Worm (Caenorhabditis elegans) whole organism, young adult: ENCODE measurements around the gene Y54G11A.3.

Source experiments
- B0261.1 ChIP-seq: sonication (generic microtip); optimal IDR thresholded peaks from 2 replicates; lab custom pipeline; 2016; ENCODE audit warnings: mild to moderate bottlenecking, missing genetic modification characterization, moderate library complexity, missing compliant biosample characterization
- C06A6.2 ChIP-seq: fragments of 200-800 bp; sonication (Bioruptor generic); conservative IDR thresholded peaks from 2 replicates; pipeline ENCODE4 v1.3.6; 2022; ENCODE audit warnings: missing genetic modification characterization, missing compliant biosample characterization
- F37B4.10 ChIP-seq: fragments of 200-800 bp; sonication (Bioruptor generic); IDR thresholded peaks from 2 replicates; pipeline ENCODE4 v1.3.6; 2022; ENCODE audit warnings: missing genetic modification characterization, missing compliant biosample characterization
- F57C9.4 ChIP-seq: sonication (generic microtip); optimal IDR thresholded peaks from 2 replicates; lab custom pipeline; 2017; ENCODE audit warnings: mild to moderate bottlenecking, missing genetic modification characterization, missing compliant biosample characterization
- Y53G8AR.9 ChIP-seq: fragments of 200-800 bp; sonication (Bioruptor generic); conservative IDR thresholded peaks from 2 replicates; pipeline ENCODE4 v1.3.6; 2022; ENCODE audit warnings: missing genetic modification reagents, missing genetic modification characterization, missing compliant biosample characterization
- Y67H2A.10 ChIP-seq: fragments of 200-800 bp; sonication (Bioruptor generic); conservative IDR thresholded peaks from 2 replicates; pipeline ENCODE4 v1.3.6; 2022; ENCODE audit warnings: missing genetic modification reagents, missing genetic modification characterization, missing compliant biosample characterization
- akir-1 ChIP-seq: fragments of 200-800 bp; sonication (Bioruptor generic); optimal IDR thresholded peaks from 2 replicates; lab custom pipeline; 2018; ENCODE audit warnings: mild to moderate bottlenecking, missing genetic modification characterization, moderate library complexity, missing compliant biosample characterization
- ama-1 ChIP-seq, 3 experiments: fragments of 150-350 bp in 1 of 3; sonication (generic microtip) in 2 of 3; optimal IDR thresholded peaks; 2 replicates each; lab custom pipeline; 2014 to 2018; ENCODE audit warnings: missing biosample characterization in 2 of 3, missing genetic modification characterization in 2 of 3, missing genetic modification reagents in 2 of 3
- attf-3 ChIP-seq: fragments of 200-800 bp; sonication (Bioruptor generic); conservative IDR thresholded peaks from 2 replicates; pipeline ENCODE4 v1.3.6; 2022; ENCODE audit warnings: missing genetic modification reagents, missing genetic modification characterization, missing compliant biosample characterization
- ccch-3 ChIP-seq: fragments of 200-800 bp; sonication (Bioruptor generic); optimal IDR thresholded peaks from 2 replicates; lab custom pipeline; 2018; ENCODE audit warnings: mild to moderate bottlenecking, missing genetic modification characterization, missing compliant biosample characterization
- cebp-1 ChIP-seq, 2 experiments: fragments of 200-800 bp in 1 of 2; sonication (Bioruptor generic) in 1 of 2; sonication (generic microtip) in 1 of 2; IDR thresholded peaks in 1 of 2; optimal IDR thresholded peaks in 1 of 2; 2 replicates each; pipeline versions ENCODE4 v1.3.6 to Lab custom; 2017 to 2022; ENCODE audit warnings: missing compliant biosample characterization in 2 of 2, missing genetic modification characterization in 2 of 2, mild to moderate bottlenecking in 1 of 2, missing genetic modification reagents in 1 of 2, moderate library complexity in 1 of 2
- cebp-2 ChIP-seq: fragments of 200-800 bp; sonication (Bioruptor generic); IDR thresholded peaks from 2 replicates; pipeline ENCODE4 v1.3.6; 2022; ENCODE audit warnings: missing genetic modification characterization, missing compliant biosample characterization
- ceh-100 ChIP-seq: fragments of 200-800 bp; sonication (Bioruptor generic); IDR thresholded peaks from 2 replicates; pipeline ENCODE4 v1.3.6; 2022; ENCODE audit warnings: missing genetic modification reagents, missing genetic modification characterization, missing compliant biosample characterization
- ceh-40 ChIP-seq: fragments of 200-800 bp; sonication (Bioruptor generic); IDR thresholded peaks from 2 replicates; pipeline ENCODE4 v1.3.6; 2022; ENCODE audit warnings: missing genetic modification characterization, missing compliant biosample characterization
- chd-7 ChIP-seq: sonication (generic microtip); optimal IDR thresholded peaks from 2 replicates; lab custom pipeline; 2016; ENCODE audit warnings: mild to moderate bottlenecking, missing genetic modification characterization, moderate library complexity, missing compliant biosample characterization
- die-1 ChIP-seq: sonication (generic microtip); optimal IDR thresholded peaks from 2 replicates; lab custom pipeline; 2016; ENCODE audit warnings: missing genotype, mild to moderate bottlenecking, missing genetic modification characterization, missing compliant biosample characterization
- egl-18 ChIP-seq: fragments of 200-800 bp; sonication (Bioruptor generic); IDR thresholded peaks from 2 replicates; pipeline ENCODE4 v1.3.6; 2022; ENCODE audit warnings: missing genetic modification reagents, missing genetic modification characterization, missing compliant biosample characterization
- egrh-3 ChIP-seq: fragments of 200-800 bp; sonication (Bioruptor generic); IDR thresholded peaks from 2 replicates; pipeline ENCODE4 v1.3.6; 2022; ENCODE audit warnings: missing genetic modification reagents, missing genetic modification characterization, missing compliant biosample characterization
- ets-4 ChIP-seq: fragments of 200-800 bp; sonication (Bioruptor generic); optimal IDR thresholded peaks from 2 replicates; lab custom pipeline; 2018; ENCODE audit warnings: mild to moderate bottlenecking, missing genetic modification characterization, missing compliant biosample characterization
- hlh-12 ChIP-seq: sonication (generic microtip); optimal IDR thresholded peaks from 2 replicates; lab custom pipeline; 2016; ENCODE audit warnings: missing genetic modification characterization, missing compliant biosample characterization
- hmg-1.2 ChIP-seq: fragments of 200-800 bp; sonication (Bioruptor generic); IDR thresholded peaks from 2 replicates; pipeline ENCODE4 v1.3.6; 2022; ENCODE audit warnings: missing genetic modification reagents, missing genetic modification characterization, missing compliant biosample characterization
- hmg-20 ChIP-seq: fragments of 200-800 bp; sonication (Bioruptor generic); IDR thresholded peaks from 2 replicates; pipeline ENCODE4 v1.3.6; 2022; ENCODE audit warnings: missing genetic modification reagents, missing genetic modification characterization, missing compliant biosample characterization
- hsf-1 ChIP-seq: fragments of 200-800 bp; sonication (Bioruptor generic); IDR thresholded peaks from 2 replicates; pipeline ENCODE4 v1.3.6; 2022; ENCODE audit warnings: missing genetic modification reagents, missing genetic modification characterization, missing compliant biosample characterization
- lag-1 ChIP-seq: fragments of 200-800 bp; sonication (Bioruptor generic); IDR thresholded peaks from 2 replicates; pipeline ENCODE4 v1.3.6; 2022; ENCODE audit warnings: missing genetic modification reagents, missing genetic modification characterization, missing compliant biosample characterization
- lin-35 ChIP-seq, 3 experiments: fragments of 150-350 bp in 2 of 3; sonication (generic microtip) in 1 of 3; optimal IDR thresholded peaks; 2 replicates each; lab custom pipeline; 2014 to 2018; ENCODE audit warnings: missing biosample characterization in 3 of 3, missing genetic modification characterization in 3 of 3, missing genetic modification reagents in 3 of 3
- lir-1 ChIP-seq: fragments of 200-800 bp; sonication (Bioruptor generic); conservative IDR thresholded peaks from 2 replicates; pipeline ENCODE4 v1.3.6; 2022; ENCODE audit warnings: missing genetic modification reagents, missing genetic modification characterization, missing compliant biosample characterization
- madf-3 ChIP-seq: fragments of 200-800 bp; sonication (Bioruptor generic); IDR thresholded peaks from 2 replicates; pipeline ENCODE4 v1.3.6; 2022; ENCODE audit warnings: missing genetic modification reagents, missing genetic modification characterization, missing compliant biosample characterization
- mcd-1 ChIP-seq: fragments of 200-800 bp; sonication (Bioruptor generic); IDR thresholded peaks from 2 replicates; pipeline ENCODE4 v1.3.6; 2022; ENCODE audit warnings: missing genetic modification reagents, missing genetic modification characterization, missing compliant biosample characterization
- mxl-1 ChIP-seq: sonication (generic microtip); optimal IDR thresholded peaks from 2 replicates; lab custom pipeline; 2016; ENCODE audit warnings: missing genetic modification characterization, missing compliant biosample characterization
- nfya-2 ChIP-seq: fragments of 200-800 bp; sonication (Bioruptor generic); IDR thresholded peaks from 2 replicates; pipeline ENCODE4 v1.3.6; 2022; ENCODE audit warnings: missing genetic modification reagents, missing genetic modification characterization, missing compliant biosample characterization
- nhr-179 ChIP-seq: sonication (generic microtip); optimal IDR thresholded peaks from 2 replicates; lab custom pipeline; 2016; ENCODE audit warnings: mild to moderate bottlenecking, missing genetic modification characterization, missing compliant biosample characterization
- nhr-80 ChIP-seq: sonication (generic microtip); optimal IDR thresholded peaks from 2 replicates; lab custom pipeline; 2016; ENCODE audit warnings: missing genetic modification characterization, missing compliant biosample characterization
- pha-4 ChIP-seq: fragments of 150-350 bp; sonication (generic microtip); optimal IDR thresholded peaks from 2 replicates; lab custom pipeline; 2014; ENCODE audit warnings: missing biosample characterization, missing genetic modification reagents, missing genetic modification characterization
- rec-8 ChIP-seq, 2 experiments: sonication (generic microtip); optimal IDR thresholded peaks; 2 replicates each; lab custom pipeline; 2016; ENCODE audit warnings: mild to moderate bottlenecking in 2 of 2, missing genetic modification characterization in 2 of 2, missing genetic modification reagents in 2 of 2, missing genotype in 2 of 2, missing biosample characterization in 1 of 2, missing compliant biosample characterization in 1 of 2, moderate library complexity in 1 of 2
- rpc-1 ChIP-seq, 2 experiments: fragments of 150-350 bp in 1 of 2; sonication (generic microtip) in 1 of 2; optimal IDR thresholded peaks; 2 replicates each; lab custom pipeline; 2014 to 2018; ENCODE audit warnings: missing biosample characterization in 1 of 2, missing genetic modification characterization in 1 of 2, missing genetic modification reagents in 1 of 2, missing genotype in 1 of 2
- sdz-38 ChIP-seq: sonication (generic microtip); optimal IDR thresholded peaks from 2 replicates; lab custom pipeline; 2016; ENCODE audit warnings: missing genotype, missing genetic modification characterization, missing compliant biosample characterization
- snpc-1.1 ChIP-seq: sonication (generic microtip); optimal IDR thresholded peaks from 2 replicates; lab custom pipeline; 2017; ENCODE audit warnings: missing genetic modification characterization, mild to moderate bottlenecking, missing compliant biosample characterization, antibody characterized with exemption, moderate library complexity, missing genotype, missing genetic modification reagents; ENCODE audit not compliant: insufficient read depth
- snpc-1.3 ChIP-seq: sonication (generic microtip); optimal IDR thresholded peaks from 2 replicates; lab custom pipeline; 2017; ENCODE audit warnings: missing genetic modification characterization, mild to moderate bottlenecking, missing compliant biosample characterization, antibody characterized with exemption, moderate library complexity, missing genotype, missing genetic modification reagents; ENCODE audit not compliant: insufficient read depth
- tbx-9 ChIP-seq: sonication (generic microtip); optimal IDR thresholded peaks from 2 replicates; lab custom pipeline; 2016; ENCODE audit warnings: borderline replicate concordance, missing genetic modification characterization, inconsistent platforms, missing compliant biosample characterization
- tlf-1 ChIP-seq: fragments of 200-800 bp; sonication (Bioruptor generic); optimal IDR thresholded peaks from 2 replicates; lab custom pipeline; 2018; ENCODE audit warnings: mild to moderate bottlenecking, missing genetic modification characterization, missing compliant biosample characterization
- unc-62 ChIP-seq: fragments of 150-350 bp; optimal IDR thresholded peaks from 2 replicates; lab custom pipeline; 2014; ENCODE audit warnings: missing biosample characterization, missing genetic modification reagents, missing genetic modification characterization
- zim-3 ChIP-seq: sonication (generic microtip); optimal IDR thresholded peaks from 2 replicates; lab custom pipeline; 2017; ENCODE audit warnings: mild to moderate bottlenecking, missing genetic modification characterization, moderate library complexity, missing compliant biosample characterization
- ztf-22 ChIP-seq: fragments of 200-800 bp; sonication (Bioruptor generic); optimal IDR thresholded peaks from 2 replicates; lab custom pipeline; 2018; ENCODE audit warnings: mild to moderate bottlenecking, missing genetic modification characterization, moderate library complexity, missing compliant biosample characterization
- ztf-25 ChIP-seq: fragments of 200-800 bp; sonication (Bioruptor generic); IDR thresholded peaks from 2 replicates; pipeline ENCODE4 v1.3.6; 2022; ENCODE audit warnings: missing genetic modification reagents, missing genetic modification characterization, missing compliant biosample characterization
- ztf-6 ChIP-seq: fragments of 200-800 bp; sonication (Bioruptor generic); IDR thresholded peaks from 2 replicates; pipeline ENCODE4 v1.3.6; 2022; ENCODE audit warnings: missing genetic modification reagents, missing genetic modification characterization, missing compliant biosample characterization

Y54G11A.3 gene

DNA sequence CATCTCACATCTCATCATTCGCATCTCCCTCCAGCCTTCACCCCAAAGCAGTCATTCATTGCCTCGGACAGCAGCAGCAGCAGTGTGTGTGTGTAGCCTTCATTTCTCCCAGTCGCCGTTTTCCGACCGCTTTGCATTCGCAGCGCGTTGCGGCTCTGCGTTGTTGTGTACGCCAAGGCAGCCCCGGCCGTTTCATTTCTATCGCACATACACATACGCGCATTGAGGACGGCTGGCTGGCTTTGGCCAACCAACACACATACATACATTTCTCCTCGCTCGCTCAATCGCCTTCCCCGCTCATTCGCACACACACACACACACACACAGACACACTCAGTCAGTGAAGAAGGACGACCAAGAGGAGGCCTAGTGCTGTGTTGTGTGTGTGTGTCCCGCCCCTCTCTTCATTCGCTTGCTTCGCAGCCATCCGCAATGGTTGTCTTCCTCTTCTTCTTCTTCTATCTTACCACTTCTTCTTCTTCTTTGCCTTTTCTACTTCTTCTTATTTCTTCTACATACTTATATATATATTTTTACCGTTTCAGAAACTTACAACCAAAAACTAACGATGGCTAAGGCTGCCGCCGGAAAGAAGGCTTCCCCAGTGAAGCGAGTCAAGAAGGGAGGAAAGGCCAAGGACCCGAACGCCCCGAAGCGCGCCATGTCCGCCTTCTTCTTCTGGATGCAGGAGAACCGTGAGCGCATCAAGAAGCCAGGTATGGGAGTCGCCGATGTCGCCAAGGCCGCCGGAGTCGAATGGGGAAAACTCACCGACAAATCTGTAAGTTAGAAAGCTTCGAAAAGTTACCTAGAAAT, 26.1 kb upstream of the Y54G11A.3 start, which contains the start of gene hmg-1.1 (continued):
- TF ChIP-seq egrh-3 (GFP tag; lab: Robert Waterston, UW) (peak; percentile 22; the same call in 1 of the 2 replicates), egl-18 (no peak), snpc-1.3 (no peak), Y53G8AR.9 (GFP tag; lab: Robert Waterston, UW) (no peak; the same call in 1 of the 2 replicates), ceh-40 (GFP tag; lab: Robert Waterston, UW) (0 out of 2 replicates have a peak, but pooled peaks have one; percentile 49), zim-3 (tag; lab: Kevin White, UChicago) (peak; percentile 29), mcd-1 (GFP tag; lab: Robert Waterston, UW) (peak; percentile 69), tbx-9 (no peak), attf-3 (GFP tag; lab: Robert Waterston, UW) (no peak), akir-1 (GFP tag; lab: Kevin White, UChicago) (peak; percentile 35), F37B4.10 (no peak), cebp-2 (GFP tag; lab: Robert Waterston, UW) (peak; percentile 83; the same call in 1 of the 2 replicates), tlf-1 (GFP tag; lab: Kevin White, UChicago) (peak; percentile 17), unc-62 (no peak), madf-3 (0 out of 2 replicates have a peak, but pooled peaks have one; percentile 52), ama-1 (optimal IDR thresholded peaks at IDR 0.05; lab: Kevin White, UChicago) (no peak), ama-1 (GFP tag; optimal IDR thresholded peaks at IDR 0.05; lab: Kevin White, UChicago) (no peak), nhr-179 (tag; lab: Kevin White, UChicago) (no peak), mxl-1 (tag; lab: Kevin White, UChicago) (no peak), Y67H2A.10 (GFP tag; lab: Robert Waterston, UW) (no peak), hmg-20 (no peak), C06A6.2 (GFP tag; lab: Robert Waterston, UW) (peak; percentile 23; the same call in 1 of the 2 replicates), rec-8 (tag; optimal IDR thresholded peaks at IDR 0.05; lab: Kevin White, UChicago) (no peak), die-1 (no peak), sdz-38 (no peak), cebp-1 (GFP tag; IDR thresholded peaks at IDR 0.05; lab: Robert Waterston, UW) (no peak), cebp-1 (tag; optimal IDR thresholded peaks at IDR 0.05; lab: Kevin White, UChicago) (peak; percentile 82), hmg-1.2 (GFP tag; lab: Robert Waterston, UW) (peak; percentile 57; the same call in 1 of the 2 replicates), ztf-6 (GFP tag; lab: Robert Waterston, UW) (no peak), ccch-3 (no peak), hlh-12 (tag; lab: Kevin White, UChicago) (no peak), ets-4 (GFP tag; lab: Kevin White, UChicago) (peak; percentile 75), B0261.1 (no peak), rpc-1 (optimal IDR thresholded peaks at IDR 0.05; lab: Kevin White, UChicago) (no peak), rpc-1 (tag; optimal IDR thresholded peaks at IDR 0.05; lab: Kevin White, UChicago) (no peak), nhr-80 (peak; percentile 93), F57C9.4 (no peak), ceh-100 (GFP tag; lab: Robert Waterston, UW) (peak; percentile 9; the same call in 1 of the 2 replicates), pha-4 (tag; lab: Kevin White, UChicago) (no peak), ztf-22 (GFP tag; lab: Kevin White, UChicago) (no peak), lin-35 (GFP tag; optimal IDR thresholded peaks at IDR 0.05; lab: Kevin White, UChicago) (peak in 1 of 3 experiments; percentile 75), hsf-1 (GFP tag; lab: Robert Waterston, UW) (0 out of 2 replicates have a peak, but pooled peaks have one; percentile 7), lir-1 (no peak; the same call in 1 of the 2 replicates), ztf-25 (no peak), chd-7 (tag; lab: Kevin White, UChicago) (peak; percentile 70), lag-1 (GFP tag; lab: Robert Waterston, UW) (0 out of 2 replicates have a peak, but pooled peaks have one; percentile 36), nfya-2 (GFP tag; lab: Robert Waterston, UW) (no peak), snpc-1.1 (tag; lab: Kevin White, UChicago) (no peak)
